Fruit fly (Drosophila melanogaster) whole organism, embryonic: ENCODE data around the gene Jhbp3.

Source experiments
- Ada2b ChIP-seq: fragments of 200-800 bp; sonication (Bioruptor generic); IDR thresholded peaks from 2 replicates; pipeline ENCODE4 v1.3.6; 2022; ENCODE audit warnings: missing biosample characterization, missing genetic modification characterization
- Antp ChIP-seq: fragments of 200-800 bp; sonication (Bioruptor generic); optimal IDR thresholded peaks from 3 replicates; lab custom pipeline; 2016; ENCODE audit warnings: missing biosample characterization, missing genetic modification characterization
- C15 ChIP-seq: fragments of 200-800 bp; sonication (Bioruptor generic); IDR thresholded peaks from 3 replicates; pipeline ENCODE4 v1.3.6; 2022; ENCODE audit warnings: missing biosample characterization, missing genetic modification characterization
- CG1024 ChIP-seq: fragments of 200-800 bp; sonication (Bioruptor generic); IDR thresholded peaks from 2 replicates; pipeline ENCODE4 v1.3.6; 2022; ENCODE audit warnings: missing biosample characterization, missing genetic modification characterization
- CG10959 ChIP-seq: fragments of 200-800 bp; sonication (Bioruptor generic); IDR thresholded peaks from 2 replicates; pipeline ENCODE4 v1.3.6; 2022; ENCODE audit warnings: missing biosample characterization, missing genetic modification characterization
- CG15269 ChIP-seq: fragments of 200-800 bp; sonication (Bioruptor generic); optimal IDR thresholded peaks from 2 replicates; lab custom pipeline; 2018; ENCODE audit warnings: missing biosample characterization, mild to moderate bottlenecking, missing genetic modification characterization, moderate library complexity
- CG1603 ChIP-seq: fragments of 200-800 bp; sonication (Bioruptor generic); optimal IDR thresholded peaks from 2 replicates; lab custom pipeline; 2019; ENCODE audit warnings: missing biosample characterization, mild to moderate bottlenecking, missing genetic modification characterization, moderate library complexity
- CG17829 ChIP-seq: fragments of 200-800 bp; optimal IDR thresholded peaks from 2 replicates; lab custom pipeline; 2019; ENCODE audit warnings: missing biosample characterization, mild to moderate bottlenecking, missing genetic modification characterization, moderate library complexity
- CG2712 ChIP-seq: fragments of 200-800 bp; optimal IDR thresholded peaks from 3 replicates; lab custom pipeline; 2019; ENCODE audit warnings: missing biosample characterization, mild to moderate bottlenecking, missing genetic modification characterization, moderate library complexity
- CG30431 ChIP-seq: fragments of 200-800 bp; sonication (Bioruptor generic); optimal IDR thresholded peaks from 2 replicates; lab custom pipeline; 2017; ENCODE audit warnings: missing biosample characterization, missing genetic modification characterization
- CG42726 ChIP-seq: fragments of 200-800 bp; sonication (Bioruptor generic); IDR thresholded peaks from 2 replicates; pipeline ENCODE4 v1.3.6; 2022; ENCODE audit warnings: missing biosample characterization, missing genetic modification characterization; ENCODE audit not compliant: partially characterized antibody
- CG7839 ChIP-seq: fragments of 200-800 bp; sonication (Bioruptor generic); optimal IDR thresholded peaks from 3 replicates; lab custom pipeline; 2018; ENCODE audit warnings: missing biosample characterization, mild to moderate bottlenecking, missing genetic modification characterization, moderate library complexity
- CG8089 ChIP-seq: fragments of 200-800 bp; sonication (Bioruptor generic); optimal IDR thresholded peaks from 3 replicates; lab custom pipeline; 2016; ENCODE audit warnings: missing biosample characterization, missing genetic modification characterization
- CG8924 ChIP-seq: fragments of 200-800 bp; optimal IDR thresholded peaks from 3 replicates; lab custom pipeline; 2019; ENCODE audit warnings: missing biosample characterization, mild to moderate bottlenecking, missing genetic modification characterization, moderate library complexity
- CG9727 ChIP-seq: fragments of 200-800 bp; sonication (Bioruptor generic); optimal IDR thresholded peaks from 3 replicates; lab custom pipeline; 2017; ENCODE audit warnings: missing biosample characterization, mild to moderate bottlenecking, missing genetic modification characterization
- D ChIP-seq, 2 experiments: fragments of 200-800 bp in 1 of 2; fragments of >200 bp in 1 of 2; sonication (Bioruptor generic) in 1 of 2; optimal IDR thresholded peaks; 2 replicates in 1 of 2; 3 replicates in 1 of 2; lab custom pipeline; 2017; ENCODE audit warnings: mild to moderate bottlenecking in 1 of 2, missing biosample characterization in 1 of 2, missing genetic modification characterization in 1 of 2, missing genetic modification reagents in 1 of 2
- Hmr ChIP-seq: fragments of 200-800 bp; sonication (Bioruptor generic); optimal IDR thresholded peaks from 3 replicates; lab custom pipeline; 2017; ENCODE audit warnings: mild to moderate bottlenecking, missing biosample characterization, missing genetic modification reagents, missing genetic modification characterization
- Oli ChIP-seq: fragments of 200-800 bp; sonication (Bioruptor generic); optimal IDR thresholded peaks from 2 replicates; lab custom pipeline; 2018; ENCODE audit warnings: missing biosample characterization, mild to moderate bottlenecking, missing genetic modification characterization, moderate library complexity
- PHDP ChIP-seq: fragments of 200-800 bp; sonication (Bioruptor generic); optimal IDR thresholded peaks from 3 replicates; lab custom pipeline; 2018; ENCODE audit warnings: missing biosample characterization, mild to moderate bottlenecking, missing genetic modification characterization, moderate library complexity
- Spps ChIP-seq: fragments of 200-800 bp; sonication (Bioruptor generic); optimal IDR thresholded peaks from 2 replicates; lab custom pipeline; 2018; ENCODE audit warnings: missing biosample characterization, mild to moderate bottlenecking, missing genetic modification characterization
- Xrp1 ChIP-seq: fragments of 200-800 bp; sonication (Bioruptor generic); IDR thresholded peaks from 2 replicates; pipeline ENCODE4 v1.3.6; 2022; ENCODE audit warnings: missing biosample characterization, missing genetic modification characterization
- ase ChIP-seq: fragments of 200-800 bp; sonication (Bioruptor generic); IDR thresholded peaks from 3 replicates; pipeline ENCODE4 v1.3.6; 2022; ENCODE audit warnings: missing biosample characterization, missing genetic modification characterization
- bsh ChIP-seq, 2 experiments: fragments of 200-800 bp; sonication (Bioruptor generic); optimal IDR thresholded peaks; 2 replicates each; lab custom pipeline; 2017 to 2018; ENCODE audit warnings: mild to moderate bottlenecking in 2 of 2, missing biosample characterization in 2 of 2, missing genetic modification characterization in 2 of 2, moderate library complexity in 1 of 2
- dati ChIP-seq: fragments of 200-800 bp; sonication (Bioruptor generic); IDR thresholded peaks from 2 replicates; pipeline ENCODE4 v1.3.6; 2022; ENCODE audit warnings: missing biosample characterization, missing genetic modification characterization
- dm ChIP-seq: fragments of 200-800 bp; sonication (Bioruptor generic); optimal IDR thresholded peaks from 3 replicates; lab custom pipeline; 2016; ENCODE audit warnings: missing biosample characterization, missing genetic modification characterization
- dmrt99B ChIP-seq: fragments of 200-800 bp; sonication (Bioruptor generic); optimal IDR thresholded peaks from 2 replicates; lab custom pipeline; 2018; ENCODE audit warnings: missing biosample characterization, mild to moderate bottlenecking, missing genetic modification characterization, moderate library complexity
- dysf ChIP-seq: fragments of 200-800 bp; sonication (Bioruptor generic); IDR thresholded peaks from 3 replicates; pipeline ENCODE4 v1.3.6; 2022; ENCODE audit warnings: missing biosample characterization, missing genetic modification characterization
- grau ChIP-seq: fragments of 200-800 bp; optimal IDR thresholded peaks from 3 replicates; lab custom pipeline; 2019; ENCODE audit warnings: missing biosample characterization, mild to moderate bottlenecking, missing genetic modification characterization, moderate library complexity
- gt ChIP-seq: fragments of 200-800 bp; sonication (Bioruptor generic); IDR thresholded peaks from 2 replicates; pipeline ENCODE4 v1.3.6; 2022; ENCODE audit warnings: missing biosample characterization, missing genetic modification characterization
- jigr1 ChIP-seq: fragments of 200-800 bp; sonication (Bioruptor generic); IDR thresholded peaks from 3 replicates; pipeline ENCODE4 v1.3.6; 2022; ENCODE audit warnings: missing biosample characterization, missing genetic modification characterization
- kah ChIP-seq: fragments of 200-800 bp; sonication (Bioruptor generic); optimal IDR thresholded peaks from 2 replicates; lab custom pipeline; 2018; ENCODE audit warnings: missing biosample characterization, mild to moderate bottlenecking, missing genetic modification characterization
- kay ChIP-seq: fragments of 200-800 bp; sonication (Bioruptor generic); optimal IDR thresholded peaks from 2 replicates; lab custom pipeline; 2016; ENCODE audit warnings: missing biosample characterization, missing genetic modification characterization
- lbe ChIP-seq: fragments of 200-800 bp; sonication (Bioruptor generic); optimal IDR thresholded peaks from 2 replicates; lab custom pipeline; 2016; ENCODE audit warnings: missing biosample characterization, mild to moderate bottlenecking, missing genetic modification characterization
- lola ChIP-seq, 3 experiments: fragments of >200 bp in 2 of 3; fragments of 200-800 bp in 1 of 3; sonication (Bioruptor generic) in 1 of 3; optimal IDR thresholded peaks; 2 replicates each; lab custom pipeline; 2017 to 2019; ENCODE audit warnings: missing biosample characterization in 3 of 3, missing genetic modification characterization in 3 of 3, mild to moderate bottlenecking in 1 of 3, moderate library complexity in 1 of 3
- luna ChIP-seq: fragments of 200-800 bp; sonication (Bioruptor generic); optimal IDR thresholded peaks from 2 replicates; lab custom pipeline; 2016; ENCODE audit warnings: missing biosample characterization, missing genetic modification characterization
- nmo ChIP-seq: fragments of 200-800 bp; sonication (Bioruptor generic); optimal IDR thresholded peaks from 2 replicates; lab custom pipeline; 2018; ENCODE audit warnings: missing biosample characterization, mild to moderate bottlenecking, missing genetic modification characterization, moderate library complexity
- org-1 ChIP-seq: fragments of 200-800 bp; sonication (Bioruptor generic); optimal IDR thresholded peaks from 2 replicates; lab custom pipeline; 2017; ENCODE audit warnings: missing biosample characterization, missing genetic modification characterization
- otp ChIP-seq: fragments of 200-800 bp; sonication (Bioruptor generic); IDR thresholded peaks from 3 replicates; pipeline ENCODE4, ENCODE4 v1.3.6; 2022; ENCODE audit warnings: missing biosample characterization, missing genetic modification characterization
- prd ChIP-seq, 3 experiments: fragments of >200 bp in 2 of 3; fragments of 200-800 bp in 1 of 3; sonication (Bioruptor generic) in 1 of 3; optimal IDR thresholded peaks in 2 of 3; IDR thresholded peaks in 1 of 3; 2 replicates in 2 of 3; 3 replicates in 1 of 3; pipeline versions ENCODE4 v1.3.6 to Lab custom; 2017 to 2022; ENCODE audit warnings: missing biosample characterization in 1 of 3, missing genetic modification characterization in 1 of 3
- sens ChIP-seq: fragments of 200-800 bp; sonication (Bioruptor generic); peaks from one replicate; lab custom pipeline; 2016; ENCODE audit warnings: missing biosample characterization, missing genetic modification characterization
- sens-2 ChIP-seq: fragments of 200-800 bp; sonication (Bioruptor generic); IDR thresholded peaks from 2 replicates; pipeline ENCODE4 v1.3.6; 2022; ENCODE audit warnings: missing biosample characterization, missing genetic modification characterization
- slp2 ChIP-seq: fragments of 200-800 bp; sonication (Bioruptor generic); optimal IDR thresholded peaks from 2 replicates; lab custom pipeline; 2016; ENCODE audit warnings: missing biosample characterization, missing genetic modification characterization
- sob ChIP-seq: fragments of 200-800 bp; sonication (Bioruptor generic); IDR thresholded peaks from 2 replicates; pipeline ENCODE4 v1.3.6; 2022; ENCODE audit warnings: missing biosample characterization, missing genetic modification characterization
- stc ChIP-seq: fragments of 200-800 bp; sonication (Bioruptor generic); IDR thresholded peaks from 2 replicates; pipeline ENCODE4 v1.3.6; 2022; ENCODE audit warnings: missing biosample characterization, missing genetic modification characterization
- unpg ChIP-seq: fragments of 200-800 bp; sonication (Bioruptor generic); optimal IDR thresholded peaks from 3 replicates; lab custom pipeline; 2018; ENCODE audit warnings: missing biosample characterization, mild to moderate bottlenecking, missing genetic modification characterization, moderate library complexity
- vvl ChIP-seq: fragments of 200-800 bp; sonication (Bioruptor generic); IDR thresholded peaks from 2 replicates; pipeline ENCODE4 v1.3.6; 2022; ENCODE audit warnings: missing biosample characterization, missing genetic modification characterization
- zfh2 ChIP-seq: fragments of 200-800 bp; sonication (Bioruptor generic); optimal IDR thresholded peaks from 2 replicates; lab custom pipeline; 2016; ENCODE audit warnings: missing biosample characterization, missing genetic modification characterization

Gene Jhbp3

dm6 chr3R:4997399-4998203 is 42.5 kb upstream of the Jhbp3 start (continued):
- TF ChIP-seq PHDP (tag; lab: Kevin White, UChicago), result no peak
- no peak for TF ChIP-seq gt (GFP tag; lab: Robert Waterston, UW)
- 0 out of 2 replicates have a peak, but pooled peaks have one; percentile 43 for TF ChIP-seq CG10959
- TF ChIP-seq sens-2, result 0 out of 2 replicates have a peak, but pooled peaks have one; percentile 14
- no peak for TF ChIP-seq Antp (GFP tag; lab: Kevin White, UChicago)
- peak; percentile 20 to 48 for TF ChIP-seq bsh (GFP tag; optimal IDR thresholded peaks at IDR 0.05; lab: Kevin White, UChicago)
- TF ChIP-seq CG1603 (tag; lab: Kevin White, UChicago), result peak; percentile 38
- TF ChIP-seq slp2 (GFP tag; lab: Kevin White, UChicago), result no peak
- no peak for TF ChIP-seq CG8089
- TF ChIP-seq dm (GFP tag; lab: Kevin White, UChicago), result no peak
- no peak for TF ChIP-seq prd (optimal IDR thresholded peaks at IDR 0.05; lab: Kevin White, UChicago)
- TF ChIP-seq prd (GFP tag; IDR thresholded peaks at IDR 0.05; lab: Robert Waterston, UW), result peak; percentile 59; the same call in 2 of the 3 replicates
- TF ChIP-seq zfh2, result no peak
- no peak for TF ChIP-seq C15 (GFP tag; lab: Robert Waterston, UW)
- TF ChIP-seq CG15269 (tag; lab: Kevin White, UChicago), result peak; percentile 14
- peak; percentile 14 for TF ChIP-seq unpg (GFP tag; lab: Kevin White, UChicago)
- peak; percentile 79 for TF ChIP-seq sens
- TF ChIP-seq D (optimal IDR thresholded peaks at IDR 0.05; lab: Kevin White, UChicago), result no peak
- no peak for TF ChIP-seq D (GFP tag; optimal IDR thresholded peaks at IDR 0.05; lab: Kevin White, UChicago)
- no peak for TF ChIP-seq grau (tag; lab: Kevin White, UChicago)
- peak; percentile 26; the same call in 1 of the 2 replicates for TF ChIP-seq CG1024 (GFP tag; lab: Robert Waterston, UW)
- no peak for TF ChIP-seq org-1 (GFP tag; lab: Kevin White, UChicago)
- TF ChIP-seq stc (GFP tag; lab: Robert Waterston, UW), result peak; percentile 59; the same call in 1 of the 2 replicates
- TF ChIP-seq luna (GFP tag; lab: Kevin White, UChicago), result no peak
- TF ChIP-seq sob (GFP tag; lab: Robert Waterston, UW), result no peak
- TF ChIP-seq lola (GFP tag; optimal IDR thresholded peaks at IDR 0.05; lab: Kevin White, UChicago), result peak in 1 of 3 experiments; percentile 31
- TF ChIP-seq kah, result no peak
- peak; percentile 31 for TF ChIP-seq CG9727 (GFP tag; lab: Kevin White, UChicago)
- peak; percentile 2 for TF ChIP-seq Spps (tag; lab: Kevin White, UChicago)
- TF ChIP-seq CG17829 (tag; lab: Kevin White, UChicago), result peak; percentile 30
- TF ChIP-seq Oli (tag; lab: Kevin White, UChicago), result peak; percentile 10
- peak; percentile 63; the same call in 2 of the 3 replicates for TF ChIP-seq otp
- peak; percentile 53 for TF ChIP-seq Xrp1 (GFP tag; lab: Robert Waterston, UW)
- no peak for TF ChIP-seq kay (GFP tag; lab: Kevin White, UChicago)
- TF ChIP-seq jigr1, result no peak
- TF ChIP-seq CG42726 (GFP tag; lab: Robert Waterston, UW), result no peak
- TF ChIP-seq ase (GFP tag; lab: Robert Waterston, UW), result no peak
- TF ChIP-seq nmo (GFP tag; lab: Kevin White, UChicago), result peak; percentile 41
- TF ChIP-seq dati (GFP tag; lab: Robert Waterston, UW), result 0 out of 2 replicates have a peak, but pooled peaks have one; percentile 33
- TF ChIP-seq lbe (GFP tag; lab: Kevin White, UChicago), result peak; percentile 40
- TF ChIP-seq Hmr (GFP tag; lab: Kevin White, UChicago), result no peak
- TF ChIP-seq vvl (GFP tag; lab: Robert Waterston, UW), result peak; percentile 46
- TF ChIP-seq CG2712 (tag; lab: Kevin White, UChicago), result peak; percentile 42
- peak; percentile 25 for TF ChIP-seq dmrt99B (tag; lab: Kevin White, UChicago)
- no peak for TF ChIP-seq Ada2b
- 0 out of 3 replicates have a peak, but pooled peaks have one; percentile 13 for TF ChIP-seq dysf (GFP tag; lab: Robert Waterston, UW)
- peak; percentile 8 for TF ChIP-seq CG7839 (tag; lab: Kevin White, UChicago)
- TF ChIP-seq CG30431, result peak; percentile 13
- TF ChIP-seq CG8924 (tag; lab: Kevin White, UChicago), result peak; percentile 30
